Worm (Caenorhabditis elegans) whole organism, L4/young adult: ENCODE measurements around the gene tpra-1.

Experiments used
- W03F9.2 ChIP-seq: fragments of 150-350 bp; optimal IDR thresholded peaks from 2 replicates; lab custom pipeline; 2014; ENCODE audit warnings: missing biosample characterization, missing genetic modification characterization
- dao-5 ChIP-seq: sonication (generic microtip); optimal IDR thresholded peaks from 2 replicates; lab custom pipeline; 2016; ENCODE audit warnings: missing genotype, missing genetic modification characterization, moderate library complexity, missing compliant biosample characterization
- him-1 ChIP-seq: sonication (generic microtip); optimal IDR thresholded peaks from 2 replicates; lab custom pipeline; 2016; ENCODE audit warnings: missing genotype, missing genetic modification reagents, missing genetic modification characterization, missing compliant biosample characterization

DNA sequence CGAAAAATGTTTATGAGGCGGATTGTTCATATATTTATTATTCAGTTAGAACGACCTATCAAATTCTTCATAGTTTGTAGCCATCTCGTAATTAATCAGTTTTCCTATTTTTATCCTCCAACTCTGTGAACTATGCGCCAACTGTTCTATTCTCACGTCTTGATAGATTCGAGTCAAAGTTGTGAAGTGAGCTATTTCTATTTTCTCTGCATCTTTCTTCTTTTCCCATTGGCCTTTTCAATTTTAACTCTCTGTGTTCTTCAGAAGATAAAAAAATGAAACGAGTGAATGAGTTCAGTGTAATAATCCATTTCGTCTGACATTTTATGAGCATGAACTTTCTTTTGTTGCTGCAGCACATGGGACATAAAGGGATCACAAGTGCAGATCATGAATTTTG, 21.8 kb downstream of the tpra-1 start:
- TF ChIP-seq dao-5 (tag; lab: Kevin White, UChicago) (no peak), him-1 (tag; lab: Kevin White, UChicago) (no peak), W03F9.2 (tag; lab: Kevin White, UChicago) (no peak)
